Worm (Caenorhabditis elegans) whole organism, L4 larva: ENCODE measurements around the gene B0244.7.

Source experiments
- Y75B8A.6 ChIP-seq: fragments of 200-800 bp; sonication (Bioruptor generic); IDR thresholded peaks from 2 replicates; pipeline ENCODE4 v1.3.6; 2022; ENCODE audit warnings: missing genetic modification reagents, missing genetic modification characterization, missing compliant biosample characterization
- ama-1 ChIP-seq: fragments of 150-350 bp; optimal IDR thresholded peaks from 2 replicates; lab custom pipeline; 2014; ENCODE audit warnings: inconsistent platforms, mixed read lengths
- ctbp-1 ChIP-seq: fragments of 200-800 bp; sonication (Bioruptor generic); IDR thresholded peaks from 2 replicates; pipeline ENCODE4 v1.3.6; 2022; ENCODE audit warnings: missing genetic modification reagents, missing genetic modification characterization, missing compliant biosample characterization
- madf-5 ChIP-seq, 2 experiments: fragments of 200-800 bp; sonication (Bioruptor generic); IDR thresholded peaks; 2 replicates each; pipeline ENCODE4 v1.3.6; 2022; ENCODE audit warnings: missing compliant biosample characterization in 2 of 2, missing genetic modification characterization in 2 of 2
- mdt-29 ChIP-seq: fragments of 200-800 bp; sonication (Bioruptor generic); IDR thresholded peaks from 2 replicates; pipeline ENCODE4 v1.3.6; 2022; ENCODE audit warnings: missing genetic modification reagents, missing genetic modification characterization, missing compliant biosample characterization
- mep-1 ChIP-seq: fragments of 150-350 bp; sonication (generic microtip); optimal IDR thresholded peaks from 3 replicates; lab custom pipeline; 2014; ENCODE audit warnings: missing biosample characterization, missing genetic modification characterization
- nhr-237 ChIP-seq: sonication (generic microtip); optimal IDR thresholded peaks from 2 replicates; lab custom pipeline; 2017; ENCODE audit warnings: missing biosample characterization, missing genetic modification characterization
- pqm-1 ChIP-seq: sonication (generic microtip); optimal IDR thresholded peaks from 2 replicates; lab custom pipeline; 2017; ENCODE audit warnings: missing biosample characterization, missing genetic modification characterization
- snpc-4 ChIP-seq: fragments of 150-350 bp; optimal IDR thresholded peaks from 2 replicates; lab custom pipeline; 2014; ENCODE audit warnings: missing biosample characterization, missing genetic modification characterization
- unc-62 ChIP-seq, 3 experiments: fragments of 150-350 bp in 1 of 3; sonication (generic microtip); optimal IDR thresholded peaks in 2 of 3; peaks in 1 of 3; 1 replicate in 1 of 3; 2 replicates in 2 of 3; lab custom pipeline; 2014 to 2017; ENCODE audit warnings: missing biosample characterization in 3 of 3, missing genetic modification characterization in 3 of 3, missing genetic modification reagents in 3 of 3, missing genotype in 1 of 3
- zip-11 ChIP-seq: fragments of 200-800 bp; sonication (Bioruptor generic); IDR thresholded peaks from 2 replicates; pipeline ENCODE4 v1.3.6; 2022; ENCODE audit warnings: missing genetic modification characterization, missing compliant biosample characterization

DNA sequence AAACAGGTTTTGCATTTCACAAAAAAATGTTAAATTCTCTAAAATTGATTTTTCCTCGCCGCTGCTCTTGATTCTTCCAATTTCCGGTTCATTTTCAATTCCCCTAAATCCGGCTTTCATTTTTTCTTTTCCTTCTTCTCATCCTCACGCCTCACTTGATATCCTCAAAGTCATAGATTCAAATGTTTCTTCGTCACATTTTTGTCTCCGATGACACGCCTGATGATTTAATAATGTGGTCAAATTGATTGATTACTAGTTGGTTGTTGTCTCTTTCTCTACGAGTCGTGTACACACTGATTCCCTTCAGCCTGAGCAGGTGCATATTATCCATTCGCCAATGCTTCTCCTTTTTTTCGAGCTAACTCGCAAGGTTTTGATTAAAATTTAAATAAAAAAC, 9.8 kb upstream of the B0244.7 start:
- no peak for TF ChIP-seq nhr-237 (tag; lab: Kevin White, UChicago)
- no peak for TF ChIP-seq mep-1 (tag; lab: Kevin White, UChicago)
- no peak for TF ChIP-seq pqm-1 (tag; lab: Kevin White, UChicago)
- TF ChIP-seq snpc-4 (tag; lab: Kevin White, UChicago) = no peak
- no peak for TF ChIP-seq madf-5 (GFP tag; IDR thresholded peaks at IDR 0.05; lab: Robert Waterston, UW)
- no peak for TF ChIP-seq zip-11 (GFP tag; lab: Robert Waterston, UW)
- TF ChIP-seq ctbp-1 (GFP tag; lab: Robert Waterston, UW) = no peak
- peak in 1 of 2 experiments; percentile 50 for TF ChIP-seq unc-62 (GFP tag; optimal IDR thresholded peaks at IDR 0.05 in 1 of 2; lab: Kevin White, UChicago)
- no peak for TF ChIP-seq unc-62 (tag; optimal IDR thresholded peaks at IDR 0.05; lab: Kevin White, UChicago)
- no peak for TF ChIP-seq ama-1
- TF ChIP-seq Y75B8A.6 (GFP tag; lab: Robert Waterston, UW) = no peak
- no peak for TF ChIP-seq mdt-29 (GFP tag; lab: Robert Waterston, UW)
